Fruit fly (Drosophila melanogaster) whole organism, embryonic: Measurements from ENCODE around the gene mei-P22.

Experiments
- Aef1 ChIP-seq: fragments of 200-800 bp; sonication (Bioruptor generic); IDR thresholded peaks from 3 replicates; pipeline ENCODE4 v1.3.6; 2022; ENCODE audit warnings: missing biosample characterization, missing genetic modification characterization
- Bteb2 ChIP-seq: fragments of 200-800 bp; sonication (Bioruptor generic); optimal IDR thresholded peaks from 2 replicates; lab custom pipeline; 2016; ENCODE audit warnings: missing biosample characterization, missing genetic modification characterization
- CG1233 ChIP-seq: fragments of 200-800 bp; sonication (Bioruptor generic); optimal IDR thresholded peaks from 4 replicates; lab custom pipeline; 2018; ENCODE audit warnings: missing biosample characterization, mild to moderate bottlenecking, missing genetic modification characterization
- CG13624 ChIP-seq: fragments of 200-800 bp; sonication (Bioruptor generic); optimal IDR thresholded peaks from 2 replicates; lab custom pipeline; 2016; ENCODE audit warnings: missing biosample characterization, missing genetic modification characterization
- CG14667 ChIP-seq: fragments of 200-800 bp; sonication (Bioruptor generic); IDR thresholded peaks from 2 replicates; pipeline ENCODE4 v1.3.6; 2022; ENCODE audit warnings: missing biosample characterization, missing genetic modification characterization
- CG15601 ChIP-seq: fragments of 200-800 bp; sonication (Bioruptor generic); optimal IDR thresholded peaks from 3 replicates; lab custom pipeline; 2019; ENCODE audit warnings: missing biosample characterization, mild to moderate bottlenecking, missing genetic modification characterization, moderate library complexity
- CG17361 ChIP-seq: fragments of 200-800 bp; sonication (Bioruptor generic); IDR thresholded peaks from 3 replicates; pipeline ENCODE4 v1.3.6; 2022; ENCODE audit warnings: missing biosample characterization, missing genetic modification characterization
- CG17612 ChIP-seq: fragments of 200-800 bp; sonication (Bioruptor generic); IDR thresholded peaks from 2 replicates; pipeline ENCODE4 v1.3.6; 2022; ENCODE audit warnings: missing biosample characterization, missing genetic modification characterization
- CG1792 ChIP-seq: fragments of 200-800 bp; sonication (Bioruptor generic); optimal IDR thresholded peaks from 2 replicates; lab custom pipeline; 2016; ENCODE audit warnings: missing biosample characterization, missing genetic modification characterization
- CG2712 ChIP-seq: fragments of 200-800 bp; optimal IDR thresholded peaks from 3 replicates; lab custom pipeline; 2019; ENCODE audit warnings: missing biosample characterization, mild to moderate bottlenecking, missing genetic modification characterization, moderate library complexity
- CG3281 ChIP-seq: fragments of 200-800 bp; sonication (Bioruptor generic); optimal IDR thresholded peaks from 3 replicates; lab custom pipeline; 2017; ENCODE audit warnings: missing biosample characterization, mild to moderate bottlenecking, missing genetic modification characterization
- CG4360 ChIP-seq: fragments of 200-800 bp; sonication (Bioruptor generic); IDR thresholded peaks from 2 replicates; pipeline ENCODE4 v1.3.6; 2022; ENCODE audit warnings: missing biosample characterization, missing genetic modification characterization
- CG43689 ChIP-seq: fragments of 200-800 bp; sonication (Bioruptor generic); IDR thresholded peaks from 2 replicates; pipeline ENCODE4 v1.3.6; 2022; ENCODE audit warnings: missing biosample characterization, missing genetic modification characterization
- CG5953 ChIP-seq: fragments of 200-800 bp; sonication (Bioruptor generic); IDR thresholded peaks from 2 replicates; pipeline ENCODE4 v1.3.6; 2022; ENCODE audit warnings: missing biosample characterization, missing genetic modification characterization
- CG6791 ChIP-seq: fragments of 200-800 bp; sonication (Bioruptor generic); IDR thresholded peaks from 3 replicates; pipeline ENCODE4 v1.3.6; 2022; ENCODE audit warnings: missing biosample characterization, missing genetic modification characterization; ENCODE audit not compliant: partially characterized antibody
- CG7745 ChIP-seq: fragments of 200-800 bp; sonication (Bioruptor generic); optimal IDR thresholded peaks from 2 replicates; lab custom pipeline; 2018; ENCODE audit warnings: missing biosample characterization, mild to moderate bottlenecking, missing genetic modification characterization, moderate library complexity
- CG8924 ChIP-seq: fragments of 200-800 bp; optimal IDR thresholded peaks from 3 replicates; lab custom pipeline; 2019; ENCODE audit warnings: missing biosample characterization, mild to moderate bottlenecking, missing genetic modification characterization, moderate library complexity
- CG9215 ChIP-seq: fragments of 200-800 bp; sonication (Bioruptor generic); IDR thresholded peaks from 2 replicates; pipeline ENCODE4 v1.3.6; 2022; ENCODE audit warnings: missing biosample characterization, missing genetic modification characterization
- CG9437 ChIP-seq: fragments of 200-800 bp; sonication (Bioruptor generic); optimal IDR thresholded peaks from 2 replicates; lab custom pipeline; 2018; ENCODE audit warnings: missing biosample characterization, mild to moderate bottlenecking, missing genetic modification characterization
- HmgZ ChIP-seq: fragments of 200-800 bp; sonication (Bioruptor generic); optimal IDR thresholded peaks from 2 replicates; lab custom pipeline; 2018; ENCODE audit warnings: missing biosample characterization, mild to moderate bottlenecking, missing genetic modification characterization
- Hr51 ChIP-seq, 2 experiments: fragments of 200-800 bp; sonication (Bioruptor generic); optimal IDR thresholded peaks; 2 replicates in 1 of 2; 3 replicates in 1 of 2; lab custom pipeline; 2016 to 2018; ENCODE audit warnings: missing biosample characterization in 2 of 2, missing genetic modification characterization in 2 of 2, mild to moderate bottlenecking in 1 of 2, moderate library complexity in 1 of 2
- MTF-1 ChIP-seq: fragments of 200-800 bp; sonication (Bioruptor generic); optimal IDR thresholded peaks from 2 replicates; lab custom pipeline; 2018; ENCODE audit warnings: missing biosample characterization, mild to moderate bottlenecking, missing genetic modification characterization, borderline replicate concordance
- Meics ChIP-seq: fragments of 200-800 bp; sonication (Bioruptor generic); optimal IDR thresholded peaks from 2 replicates; lab custom pipeline; 2017; ENCODE audit warnings: missing biosample characterization, mild to moderate bottlenecking, missing genetic modification characterization
- Nf-YC ChIP-seq: fragments of 200-800 bp; optimal IDR thresholded peaks from 3 replicates; lab custom pipeline; 2019; ENCODE audit warnings: missing biosample characterization, mild to moderate bottlenecking, missing genetic modification characterization, moderate library complexity
- PHDP ChIP-seq: fragments of 200-800 bp; sonication (Bioruptor generic); optimal IDR thresholded peaks from 3 replicates; lab custom pipeline; 2018; ENCODE audit warnings: missing biosample characterization, mild to moderate bottlenecking, missing genetic modification characterization, moderate library complexity
- Pdp1 ChIP-seq, 2 experiments: fragments of 200-800 bp; sonication (Bioruptor generic); optimal IDR thresholded peaks; 3 replicates each; lab custom pipeline; 2016; ENCODE audit warnings: missing biosample characterization in 2 of 2, missing genetic modification characterization in 2 of 2, mild to moderate bottlenecking in 1 of 2, moderate library complexity in 1 of 2
- Scr ChIP-seq: fragments of 200-800 bp; sonication (Bioruptor generic); IDR thresholded peaks from 2 replicates; pipeline ENCODE4 v1.3.6; 2022; ENCODE audit warnings: missing biosample characterization, missing genetic modification characterization; ENCODE audit not compliant: partially characterized antibody
- Side ChIP-seq: fragments of 200-800 bp; sonication (Bioruptor generic); optimal IDR thresholded peaks from 2 replicates; lab custom pipeline; 2016; ENCODE audit warnings: missing biosample characterization, missing genetic modification characterization
- aop ChIP-seq: fragments of 200-800 bp; sonication (Bioruptor generic); IDR thresholded peaks from 2 replicates; pipeline ENCODE4 v1.3.6; 2022; ENCODE audit warnings: missing biosample characterization, missing genetic modification characterization
- ash1 ChIP-seq: fragments of 200-800 bp; sonication (Bioruptor generic); optimal IDR thresholded peaks from 2 replicates; lab custom pipeline; 2018; ENCODE audit warnings: missing biosample characterization, mild to moderate bottlenecking, missing genetic modification characterization
- cas ChIP-seq: fragments of 200-800 bp; sonication (Bioruptor generic); IDR thresholded peaks from 2 replicates; pipeline ENCODE4 v1.3.6; 2022; ENCODE audit warnings: missing biosample characterization, missing genetic modification characterization
- chinmo ChIP-seq: fragments of 200-800 bp; sonication (Bioruptor generic); IDR thresholded peaks from 4 replicates; pipeline ENCODE4 v1.3.6; 2022; ENCODE audit warnings: missing biosample characterization, missing genetic modification characterization; ENCODE audit not compliant: partially characterized antibody
- cwo ChIP-seq: fragments of 200-800 bp; sonication (Bioruptor generic); optimal IDR thresholded peaks from 3 replicates; lab custom pipeline; 2017; ENCODE audit warnings: missing biosample characterization, missing genetic modification characterization, mild to moderate bottlenecking, moderate library complexity, missing genetic modification reagents
- dimm ChIP-seq: fragments of 200-800 bp; sonication (Bioruptor generic); IDR thresholded peaks from 2 replicates; pipeline ENCODE4 v1.3.6; 2022; ENCODE audit warnings: missing biosample characterization, missing genetic modification characterization
- exex ChIP-seq: fragments of 200-800 bp; sonication (Bioruptor generic); optimal IDR thresholded peaks from 4 replicates; lab custom pipeline; 2018; ENCODE audit warnings: missing biosample characterization, mild to moderate bottlenecking, missing genetic modification characterization, moderate library complexity
- fd3F ChIP-seq: fragments of 200-800 bp; sonication (Bioruptor generic); optimal IDR thresholded peaks from 2 replicates; lab custom pipeline; 2018; ENCODE audit warnings: missing biosample characterization, mild to moderate bottlenecking, missing genetic modification characterization, moderate library complexity
- fd96Cb ChIP-seq: fragments of 200-800 bp; sonication (Bioruptor generic); optimal IDR thresholded peaks from 2 replicates; lab custom pipeline; 2018; ENCODE audit warnings: missing biosample characterization, mild to moderate bottlenecking, missing genetic modification characterization, moderate library complexity
- fu2 ChIP-seq: fragments of 200-800 bp; sonication (Bioruptor generic); optimal IDR thresholded peaks from 2 replicates; lab custom pipeline; 2016; ENCODE audit warnings: missing biosample characterization, missing genetic modification characterization
- gcm ChIP-seq: fragments of 200-800 bp; sonication (Bioruptor generic); optimal IDR thresholded peaks from 2 replicates; lab custom pipeline; 2019; ENCODE audit warnings: missing biosample characterization, mild to moderate bottlenecking, missing genetic modification characterization, moderate library complexity
- kah ChIP-seq: fragments of 200-800 bp; sonication (Bioruptor generic); optimal IDR thresholded peaks from 2 replicates; lab custom pipeline; 2018; ENCODE audit warnings: missing biosample characterization, mild to moderate bottlenecking, missing genetic modification characterization
- nerfin-1 ChIP-seq: fragments of 200-800 bp; sonication (Bioruptor generic); optimal IDR thresholded peaks from 3 replicates; lab custom pipeline; 2019; ENCODE audit warnings: missing biosample characterization, mild to moderate bottlenecking, missing genetic modification characterization, moderate library complexity
- pan ChIP-seq, 4 experiments: fragments of >200 bp in 3 of 4; fragments of 200-800 bp in 1 of 4; sonication (Bioruptor generic) in 1 of 4; optimal IDR thresholded peaks in 3 of 4; IDR thresholded peaks in 1 of 4; 2 replicates each; pipeline versions ENCODE4 v1.3.6 to Lab custom; 2017 to 2022; ENCODE audit warnings: missing biosample characterization in 2 of 4, missing genetic modification characterization in 2 of 4, mixed read lengths in 1 of 4
- prd ChIP-seq, 3 experiments: fragments of >200 bp in 2 of 3; fragments of 200-800 bp in 1 of 3; sonication (Bioruptor generic) in 1 of 3; optimal IDR thresholded peaks in 2 of 3; IDR thresholded peaks in 1 of 3; 2 replicates in 2 of 3; 3 replicates in 1 of 3; pipeline versions ENCODE4 v1.3.6 to Lab custom; 2017 to 2022; ENCODE audit warnings: missing biosample characterization in 1 of 3, missing genetic modification characterization in 1 of 3
- pzg ChIP-seq: fragments of 200-800 bp; sonication (Bioruptor generic); optimal IDR thresholded peaks from 3 replicates; lab custom pipeline; 2018; ENCODE audit warnings: missing biosample characterization, mild to moderate bottlenecking, missing genetic modification characterization, moderate library complexity
- rib ChIP-seq: fragments of 200-800 bp; sonication (Bioruptor generic); IDR thresholded peaks from 2 replicates; pipeline ENCODE4 v1.3.6; 2022; ENCODE audit warnings: missing biosample characterization, missing genetic modification characterization
- salm ChIP-seq: fragments of 200-800 bp; sonication (Bioruptor generic); optimal IDR thresholded peaks from 2 replicates; lab custom pipeline; 2018; ENCODE audit warnings: missing biosample characterization, mild to moderate bottlenecking, missing genetic modification characterization
- sob ChIP-seq: fragments of 200-800 bp; sonication (Bioruptor generic); IDR thresholded peaks from 2 replicates; pipeline ENCODE4 v1.3.6; 2022; ENCODE audit warnings: missing biosample characterization, missing genetic modification characterization
- sug ChIP-seq: fragments of 200-800 bp; optimal IDR thresholded peaks from 2 replicates; lab custom pipeline; 2019; ENCODE audit warnings: missing biosample characterization, mild to moderate bottlenecking, missing genetic modification characterization, moderate library complexity
- ttk ChIP-seq: fragments of 200-800 bp; sonication (Bioruptor generic); IDR thresholded peaks from 2 replicates; pipeline ENCODE4 v2.1.2; 2022; ENCODE audit warnings: missing biosample characterization, missing genetic modification characterization

The mei-P22 gene

dm6 chr3L:7262471-7262870 is 18.3 kb downstream of the mei-P22 start (continued):
- no peak for TF ChIP-seq aop (GFP tag; lab: Robert Waterston, UW)
- no peak for TF ChIP-seq Side
- TF ChIP-seq CG8924 (tag; lab: Kevin White, UChicago), result no peak
- no peak for TF ChIP-seq CG43689 (GFP tag; lab: Robert Waterston, UW)
- no peak for TF ChIP-seq chinmo (GFP tag; lab: Robert Waterston, UW)
- TF ChIP-seq cwo (GFP tag; lab: Kevin White, UChicago), result peak; percentile 46
- peak; percentile 38; the same call in 1 of the 2 replicates for TF ChIP-seq ttk
- TF ChIP-seq ash1, result no peak
- TF ChIP-seq CG14667, result no peak
- TF ChIP-seq CG17361 (GFP tag; lab: Robert Waterston, UW), result no peak
- TF ChIP-seq cas (GFP tag; lab: Robert Waterston, UW), result no peak
- TF ChIP-seq PHDP (tag; lab: Kevin White, UChicago), result no peak
- TF ChIP-seq CG1233, result no peak
- TF ChIP-seq kah (GFP tag; lab: Kevin White, UChicago), result no peak
- no peak for TF ChIP-seq CG4360 (GFP tag; lab: Robert Waterston, UW)
- TF ChIP-seq CG17612 (GFP tag; lab: Robert Waterston, UW), result no peak
- TF ChIP-seq Pdp1 (GFP tag; optimal IDR thresholded peaks at IDR 0.05; lab: Kevin White, UChicago), result no peak
- no peak for TF ChIP-seq prd (optimal IDR thresholded peaks at IDR 0.05; lab: Kevin White, UChicago)
- peak; percentile 51; the same call in 1 of the 3 replicates for TF ChIP-seq prd (GFP tag; IDR thresholded peaks at IDR 0.05; lab: Robert Waterston, UW)
- TF ChIP-seq salm (tag; lab: Kevin White, UChicago), result no peak
- TF ChIP-seq CG3281 (GFP tag; lab: Kevin White, UChicago), result peak; percentile 57
- TF ChIP-seq fu2 (GFP tag; lab: Kevin White, UChicago), result no peak
- no peak for TF ChIP-seq CG15601 (tag; lab: Kevin White, UChicago)
- peak; percentile 47 for TF ChIP-seq Meics
- TF ChIP-seq pan (optimal IDR thresholded peaks at IDR 0.05; lab: Kevin White, UChicago), result no peak
- TF ChIP-seq pan (GFP tag; optimal IDR thresholded peaks at IDR 0.05 in 1 of 2, IDR thresholded peaks at IDR 0.05 in 1 of 2), result peak in 1 of 2 experiments; percentile 41
- no peak for TF ChIP-seq MTF-1 (GFP tag; lab: Kevin White, UChicago)
- no peak for TF ChIP-seq gcm (GFP tag; lab: Kevin White, UChicago)
- TF ChIP-seq Scr (GFP tag; lab: Robert Waterston, UW), result no peak
- TF ChIP-seq rib (GFP tag; lab: Robert Waterston, UW), result no peak
- no peak for TF ChIP-seq HmgZ (tag; lab: Kevin White, UChicago)
- TF ChIP-seq Aef1 (GFP tag; lab: Robert Waterston, UW), result no peak; the same call in 2 of the 3 replicates
- TF ChIP-seq CG7745, result no peak
- TF ChIP-seq nerfin-1 (tag; lab: Kevin White, UChicago), result peak; percentile 27
- no peak for TF ChIP-seq exex
- no peak for TF ChIP-seq Nf-YC (tag; lab: Kevin White, UChicago)
- TF ChIP-seq CG9215 (GFP tag; lab: Robert Waterston, UW), result no peak
- no peak for TF ChIP-seq dimm (GFP tag; lab: Robert Waterston, UW)
- TF ChIP-seq CG9437 (GFP tag; lab: Kevin White, UChicago), result no peak
- TF ChIP-seq CG1792 (GFP tag; lab: Kevin White, UChicago), result no peak
- no peak for TF ChIP-seq pzg
- 0 out of 2 replicates have a peak, but pooled peaks have one; percentile 17 for TF ChIP-seq sob (GFP tag; lab: Robert Waterston, UW)
- no peak for TF ChIP-seq sug (tag; lab: Kevin White, UChicago)
- TF ChIP-seq fd3F, result no peak
- peak in 1 of 2 experiments; percentile 33 for TF ChIP-seq Hr51 (GFP tag; optimal IDR thresholded peaks at IDR 0.05; lab: Kevin White, UChicago)
- no peak for TF ChIP-seq Bteb2 (GFP tag; lab: Kevin White, UChicago)
- no peak for TF ChIP-seq CG2712
- TF ChIP-seq CG5953 (GFP tag; lab: Robert Waterston, UW), result no peak
- peak; percentile 42 for TF ChIP-seq fd96Cb (tag; lab: Kevin White, UChicago)
- no peak for TF ChIP-seq CG13624
- TF ChIP-seq CG6791 (GFP tag; lab: Robert Waterston, UW), result no peak
